Fruit fly (Drosophila melanogaster) whole organism: ENCODE measurements around the gene rdo.

Source experiments
- CG8478 ChIP-seq: fragments of >200 bp; optimal IDR thresholded peaks from 2 replicates; lab custom pipeline; 2018; ENCODE audit warnings: inconsistent platforms
- Dll ChIP-seq: fragments of >200 bp; optimal IDR thresholded peaks from 2 replicates; lab custom pipeline; 2017
- EcR ChIP-seq, 2 experiments: fragments of >200 bp; optimal IDR thresholded peaks; 2 replicates each; lab custom pipeline; 2017; ENCODE audit warnings: missing biosample characterization in 2 of 2, missing genetic modification characterization in 2 of 2, missing genetic modification reagents in 2 of 2
- pan ChIP-seq: fragments of >200 bp; optimal IDR thresholded peaks from 2 replicates; lab custom pipeline; 2017
- psq ChIP-seq: fragments of >200 bp; optimal IDR thresholded peaks from 2 replicates; lab custom pipeline; 2017
- usp ChIP-seq: fragments of >200 bp; optimal IDR thresholded peaks from 2 replicates; lab custom pipeline; 2017; ENCODE audit warnings: missing biosample characterization, missing genetic modification characterization, mixed read lengths

The rdo gene

dm6 chr2L:18096268-18096667 is 84.1 kb downstream of the rdo start, which contains the start of gene Slc25A46b:
Gene Slc25A46b (plus strand): TSS chr2L:18096568.
- TF ChIP-seq EcR (GFP tag; optimal IDR thresholded peaks at IDR 0.05; lab: Kevin White, UChicago) (no peak), psq (no peak), CG8478 (no peak), Dll (no peak), pan (lab: Kevin White, UChicago) (no peak), usp (no peak)

- TF ChIP-seq pan (lab: Kevin White, UChicago) (no peak), usp (no peak), CG8478 (no peak), EcR (GFP tag; optimal IDR thresholded peaks at IDR 0.05; lab: Kevin White, UChicago) (no peak), psq (no peak), Dll (no peak)
Observed at dm6 chr2L:18112435-18112834, 100.3 kb downstream of the rdo start.

dm6 chr2L:18113079-18113478 is 100.9 kb downstream of the rdo start, which contains the start of gene CG44476:
Gene CG44476 (minus strand): TSS chr2L:18113179.
- TF ChIP-seq EcR (GFP tag; optimal IDR thresholded peaks at IDR 0.05; lab: Kevin White, UChicago) (no peak), CG8478 (no peak), Dll (no peak), usp (no peak), pan (lab: Kevin White, UChicago) (no peak), psq (no peak)

- TF ChIP-seq usp = no peak
Observed at dm6 chr2L:18114176-18114703, 102.1 kb downstream of the rdo start, which contains the start of gene CG15152. Gene CG15152 (plus strand): TSS chr2L:18114547.

DNA sequence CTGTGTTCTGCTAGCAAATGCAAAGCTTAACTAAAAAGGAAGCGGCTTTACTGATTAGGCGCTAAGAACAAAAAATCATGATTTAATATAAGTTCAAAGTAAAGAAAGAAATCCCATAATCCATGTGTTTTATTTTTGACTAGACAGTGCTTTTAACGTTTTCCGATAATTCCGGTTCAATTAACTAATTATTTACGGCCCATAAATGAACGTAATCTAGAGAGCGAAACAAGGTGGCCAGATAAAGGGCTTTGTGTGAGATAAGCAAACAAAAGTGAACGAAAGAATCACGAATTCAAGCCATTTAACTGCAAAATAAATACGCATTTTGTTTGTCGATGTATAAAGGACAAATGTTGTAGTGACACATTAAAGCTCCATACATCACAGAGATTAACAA is 102.9 kb downstream of the rdo start:
- no peak for TF ChIP-seq pan (lab: Kevin White, UChicago)
- TF ChIP-seq psq = no peak
- TF ChIP-seq Dll = no peak
- no peak for TF ChIP-seq CG8478
- TF ChIP-seq usp = no peak

DNA sequence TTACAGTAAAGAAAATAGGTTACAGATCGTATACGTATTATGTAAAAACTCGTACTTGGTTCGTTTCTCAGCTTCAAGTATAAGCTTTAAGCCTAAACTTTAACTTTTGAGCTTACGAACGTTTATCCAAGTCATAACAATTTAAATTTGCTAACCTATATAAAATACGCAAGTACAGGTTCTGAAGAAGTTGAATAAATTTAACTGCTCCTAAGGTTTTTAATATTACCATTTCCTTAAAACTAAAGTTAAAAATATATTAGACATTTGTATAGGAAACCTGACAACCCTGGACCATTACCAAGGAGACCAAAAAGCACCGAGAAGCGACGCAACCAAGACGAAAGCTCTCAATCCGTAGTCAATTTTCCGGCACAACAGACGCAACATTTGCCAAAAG is 107.5 kb downstream of the rdo start, which contains the start of gene CG5758:
TSS of gene CG5758 (plus strand) at position 353 of the 400 bp plus-strand sequence.
- TF ChIP-seq psq = no peak
- no peak for TF ChIP-seq usp
- no peak for TF ChIP-seq pan (lab: Kevin White, UChicago)
- no peak for TF ChIP-seq CG8478
- TF ChIP-seq Dll = no peak
- no peak for TF ChIP-seq EcR (GFP tag; optimal IDR thresholded peaks at IDR 0.05; lab: Kevin White, UChicago)
